Worm (Caenorhabditis elegans): ENCODE measurements around the gene K08F9.4.

The K08F9.4 gene

DNA sequence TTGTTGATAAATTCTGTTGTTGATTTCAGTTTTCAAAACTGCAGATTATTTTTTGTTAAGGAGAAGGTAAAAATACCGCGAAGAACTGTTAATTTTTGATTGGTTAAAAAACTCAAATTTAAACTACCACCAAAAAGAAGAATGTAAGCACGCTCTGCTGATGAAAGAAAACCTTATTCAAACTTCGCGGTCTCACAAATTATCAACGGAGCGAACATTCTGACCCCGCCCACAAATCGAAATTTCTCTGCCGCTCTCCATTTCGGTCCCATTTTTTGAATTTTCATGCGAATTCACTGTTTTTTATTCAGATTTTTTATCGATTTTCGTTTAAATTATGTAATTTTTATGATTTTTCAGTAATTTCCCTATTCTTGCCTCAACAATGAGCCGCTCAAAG, 45.7 kb downstream of the K08F9.4 start, which contains the start of gene cyn-3 (continued):
- TF ChIP-seq bed-2 (GFP tag; IDR thresholded peaks at IDR 0.05) (no peak), chd-7 (tag; optimal IDR thresholded peaks at IDR 0.05) (no peak), Y53F4B.3 (GFP tag; IDR thresholded peaks at IDR 0.05) (no peak), pha-4 (tag; optimal IDR thresholded peaks at IDR 0.05) (peak; percentile 44), ztf-18 (tag; optimal IDR thresholded peaks at IDR 0.05) (peak; percentile 14), F57C9.4 (tag; optimal IDR thresholded peaks at IDR 0.05) (no peak), xnd-1 (tag; optimal IDR thresholded peaks at IDR 0.05) (peak; percentile 30), gei-17 (GFP tag; optimal IDR thresholded peaks at IDR 0.05) (no peak), ceh-100 (GFP tag; IDR thresholded peaks at IDR 0.05) (peak; percentile 71), K11D2.4 (GFP tag; IDR thresholded peaks at IDR 0.05) (no peak; the same call in 1 of the 2 replicates), cebp-1 (GFP tag; IDR thresholded peaks at IDR 0.05) (no peak), cebp-1 (tag; optimal IDR thresholded peaks at IDR 0.05) (peak; percentile 67), lin-40 (tag; optimal IDR thresholded peaks at IDR 0.05) (peak; percentile 76), him-1 (tag; optimal IDR thresholded peaks at IDR 0.05) (no peak), nhr-120 (GFP tag; IDR thresholded peaks at IDR 0.05) (no peak), B0035.1 (tag; optimal IDR thresholded peaks at IDR 0.05) (no peak), nhr-80 (tag; optimal IDR thresholded peaks at IDR 0.05) (no peak), madf-3 (GFP tag; IDR thresholded peaks at IDR 0.05) (no peak), hmg-20 (GFP tag; IDR thresholded peaks at IDR 0.05) (no peak), F55B11.4 (tag; optimal IDR thresholded peaks at IDR 0.05; ENCODE audit: borderline replicate concordance, insufficient read depth) (no peak), mes-4 (tag; optimal IDR thresholded peaks at IDR 0.05) (no peak), F33H1.4 (GFP tag; IDR thresholded peaks at IDR 0.05) (peak; percentile 47), zim-3 (tag; optimal IDR thresholded peaks at IDR 0.05) (no peak), dpff-1 (tag; optimal IDR thresholded peaks at IDR 0.05) (no peak), sptf-2 (GFP tag; optimal IDR thresholded peaks at IDR 0.05) (no peak), snpc-1.3 (tag; optimal IDR thresholded peaks at IDR 0.05; ENCODE audit: insufficient read depth) (peak; percentile 72), Y53G8AR.9 (GFP tag; conservative IDR thresholded peaks at IDR 0.05) (peak; percentile 59; the same call in 1 of the 2 replicates), B0261.1 (tag; optimal IDR thresholded peaks at IDR 0.05) (peak; percentile 13), ceh-27 (GFP tag; optimal IDR thresholded peaks at IDR 0.05) (peak; percentile 34), C17E4.6 (GFP tag; IDR thresholded peaks at IDR 0.05) (no peak), die-1 (tag; optimal IDR thresholded peaks at IDR 0.05) (no peak), ama-1 (optimal IDR thresholded peaks at IDR 0.05) (no peak), ama-1 (GFP tag; optimal IDR thresholded peaks at IDR 0.05) (no peak), C06A6.2 (GFP tag; conservative IDR thresholded peaks at IDR 0.05) (no peak; the same call in 1 of the 2 replicates), ceh-79 (tag; optimal IDR thresholded peaks at IDR 0.05) (no peak), rec-8 (tag; optimal IDR thresholded peaks at IDR 0.05) (no peak), rpc-1 (optimal IDR thresholded peaks at IDR 0.05) (no peak), rpc-1 (tag; optimal IDR thresholded peaks at IDR 0.05) (no peak), snpc-1.1 (tag; optimal IDR thresholded peaks at IDR 0.05; ENCODE audit: insufficient read depth) (peak; percentile 46), zfh-2 (GFP tag; conservative IDR thresholded peaks at IDR 0.05) (no peak), aptf-2 (GFP tag; conservative IDR thresholded peaks at IDR 0.05) (no peak), F52B5.7 (tag; optimal IDR thresholded peaks at IDR 0.05) (no peak), hlh-12 (tag; optimal IDR thresholded peaks at IDR 0.05) (no peak), pbrm-1 (GFP tag; IDR thresholded peaks at IDR 0.05) (peak; percentile 41; the same call in 1 of the 2 replicates), Y67H2A.10 (GFP tag; conservative IDR thresholded peaks at IDR 0.05) (no peak), T26A5.8 (tag; optimal IDR thresholded peaks at IDR 0.05) (no peak), snpc-3.4 (tag; optimal IDR thresholded peaks at IDR 0.05) (peak; percentile 69), F22D6.2 (tag; optimal IDR thresholded peaks at IDR 0.05) (no peak), ekl-4 (GFP tag; IDR thresholded peaks at IDR 0.05) (peak; percentile 71; the same call in 1 of the 2 replicates), F49E8.2 (tag; optimal IDR thresholded peaks at IDR 0.05; ENCODE audit: insufficient read depth) (peak; percentile 4)

Measured in whole organism, young adult.